Worm (Caenorhabditis elegans) whole organism, L2 larva: ENCODE results near the gene T28F3.5.

ENCODE experiments used
- ama-1 ChIP-seq: fragments of 150-350 bp; optimal IDR thresholded peaks from 2 replicates; lab custom pipeline; 2018; ENCODE audit warnings: inconsistent platforms
- blmp-1 ChIP-seq: sonication (generic microtip); optimal IDR thresholded peaks from 2 replicates; lab custom pipeline; 2017; ENCODE audit warnings: missing genetic modification characterization, mild to moderate bottlenecking, missing compliant biosample characterization, antibody characterized with exemption, moderate library complexity; ENCODE audit not compliant: insufficient read depth
- ceh-82 ChIP-seq: fragments of 150-350 bp; optimal IDR thresholded peaks from 2 replicates; lab custom pipeline; 2014; ENCODE audit warnings: missing biosample characterization, missing genetic modification characterization
- fos-1 ChIP-seq: fragments of 150-350 bp; optimal IDR thresholded peaks from 2 replicates; lab custom pipeline; 2014; ENCODE audit warnings: missing biosample characterization, missing genetic modification characterization
- lin-13 ChIP-seq: fragments of 150-350 bp; optimal IDR thresholded peaks from 2 replicates; lab custom pipeline; 2014; ENCODE audit warnings: missing biosample characterization, missing genetic modification reagents, missing genetic modification characterization
- mab-5 ChIP-seq: fragments of 150-350 bp; optimal IDR thresholded peaks from 2 replicates; lab custom pipeline; 2014; ENCODE audit warnings: missing biosample characterization, missing genetic modification characterization
- nhr-11 ChIP-seq: fragments of 150-350 bp; optimal IDR thresholded peaks from 2 replicates; lab custom pipeline; 2014; ENCODE audit warnings: missing biosample characterization, missing genetic modification characterization
- nhr-23 ChIP-seq: fragments of 150-350 bp; optimal IDR thresholded peaks from 2 replicates; lab custom pipeline; 2014; ENCODE audit warnings: missing biosample characterization, missing genetic modification reagents, missing genetic modification characterization
- nhr-77 ChIP-seq: fragments of 150-350 bp; optimal IDR thresholded peaks from 2 replicates; lab custom pipeline; 2014; ENCODE audit warnings: missing biosample characterization, missing genetic modification characterization
- unc-39 ChIP-seq: fragments of 150-350 bp; optimal IDR thresholded peaks from 2 replicates; lab custom pipeline; 2014; ENCODE audit warnings: missing biosample characterization, missing genetic modification characterization
- unc-55 ChIP-seq: fragments of 150-350 bp; sonication (generic microtip); optimal IDR thresholded peaks from 3 replicates; lab custom pipeline; 2014; ENCODE audit warnings: missing biosample characterization, missing genetic modification reagents, missing genetic modification characterization
- unc-62 ChIP-seq: fragments of 150-350 bp; optimal IDR thresholded peaks from 2 replicates; lab custom pipeline; 2014; ENCODE audit warnings: missing biosample characterization, missing genetic modification reagents, missing genetic modification characterization
- ztf-11 ChIP-seq: sonication (generic microtip); optimal IDR thresholded peaks from 2 replicates; lab custom pipeline; 2017; ENCODE audit warnings: missing biosample characterization, missing genetic modification characterization
- ztf-4 ChIP-seq: fragments of 150-350 bp; optimal IDR thresholded peaks from 2 replicates; lab custom pipeline; 2014; ENCODE audit warnings: missing biosample characterization, missing genetic modification characterization

ce11 chrIV:17277459-17278173 lies 17.0 kb upstream of the T28F3.5 start:
- TF ChIP-seq nhr-77 (tag; lab: Kevin White, UChicago) (no peak), blmp-1 (tag; lab: Kevin White, UChicago) (no peak), lin-13 (no peak), unc-62 (no peak), nhr-11 (no peak), ztf-4 (tag; lab: Kevin White, UChicago) (no peak), fos-1 (tag; lab: Kevin White, UChicago) (no peak), unc-55 (GFP tag; lab: Kevin White, UChicago) (peak; percentile 11), unc-39 (tag; lab: Kevin White, UChicago) (no peak), ama-1 (lab: Kevin White, UChicago) (no peak), mab-5 (tag; lab: Kevin White, UChicago) (no peak), nhr-23 (tag; lab: Kevin White, UChicago) (no peak), ztf-11 (tag; lab: Kevin White, UChicago) (no peak), ceh-82 (tag; lab: Kevin White, UChicago) (no peak)
